Worm (Caenorhabditis elegans): ENCODE data around the gene bub-3.

bub-3 gene

ce11 chrII:13725793-13726192, at the start of gene bub-3, which contains the start of gene Y54G9A.7:
TSS of gene bub-3 (plus strand) at chrII:13726062.
TSS of gene Y54G9A.7 (minus strand) at chrII:13725799.
- TF ChIP-seq lin-38 (GFP tag; IDR thresholded peaks at IDR 0.05) (peak; percentile 67), unc-62 (GFP tag; optimal IDR thresholded peaks at IDR 0.05 in 1 of 2) (no peak), unc-62 (tag; optimal IDR thresholded peaks at IDR 0.05) (no peak), lsy-2 (tag; optimal IDR thresholded peaks at IDR 0.05) (peak in 1 of 2 experiments; percentile 31), unc-130 (GFP tag; optimal IDR thresholded peaks at IDR 0.05) (peak; percentile 25), nhr-111 (GFP tag; optimal IDR thresholded peaks at IDR 0.05) (no peak), nhr-76 (tag; optimal IDR thresholded peaks at IDR 0.05) (no peak), madf-9 (GFP tag; conservative IDR thresholded peaks at IDR 0.05) (no peak), mdt-29 (GFP tag; IDR thresholded peaks at IDR 0.05) (no peak), dpl-1 (GFP tag; optimal IDR thresholded peaks at IDR 0.05) (peak; percentile 52), aha-1 (tag) (peak; percentile 71), mes-2 (tag; optimal IDR thresholded peaks at IDR 0.05; ENCODE audit: poor library complexity, severe bottlenecking) (peak; percentile 53), dve-1 (tag; optimal IDR thresholded peaks at IDR 0.05; ENCODE audit: insufficient read depth) (no peak)

- TF ChIP-seq rbr-2 (tag; optimal IDR thresholded peaks at IDR 0.05) (no peak), aha-1 (tag) (peak; percentile 92)
These were observed 47.9 kb upstream of the bub-3 start for ce11 chrII:13677927-13678326.

- TF ChIP-seq nhr-42 (GFP tag; IDR thresholded peaks at IDR 0.05) (0 out of 2 replicates have a peak, but pooled peaks have one; percentile 28), snpc-1.2 (GFP tag; IDR thresholded peaks at IDR 0.05) (0 out of 2 replicates have a peak, but pooled peaks have one; percentile 24), unc-62 (GFP tag; optimal IDR thresholded peaks at IDR 0.05 in 1 of 2) (peak in 1 of 2 experiments; percentile 100), unc-62 (tag; optimal IDR thresholded peaks at IDR 0.05) (no peak), aha-1 (tag) (peak; percentile 96), mdt-29 (GFP tag; IDR thresholded peaks at IDR 0.05) (peak; percentile 60; the same call in 1 of the 2 replicates), set-16 (GFP tag; IDR thresholded peaks at IDR 0.05) (peak; percentile 22; the same call in 1 of the 2 replicates), lin-1 (GFP tag; IDR thresholded peaks at IDR 0.05) (no peak), ama-1 (optimal IDR thresholded peaks at IDR 0.05) (no peak), dmd-6 (GFP tag; IDR thresholded peaks at IDR 0.05) (peak; percentile 27), F37D6.2 (tag; optimal IDR thresholded peaks at IDR 0.05) (no peak), ZK337.2 (GFP tag; IDR thresholded peaks at IDR 0.05) (no peak), nhr-10 (tag; optimal IDR thresholded peaks at IDR 0.05) (peak; percentile 55), nhr-77 (tag; optimal IDR thresholded peaks at IDR 0.05) (peak; percentile 30), mxl-3 (GFP tag; optimal IDR thresholded peaks at IDR 0.05) (peak; percentile 37), nhr-25 (tag; optimal IDR thresholded peaks at IDR 0.05; ENCODE audit: borderline replicate concordance, insufficient read depth) (peak; percentile 56), nhr-48 (tag; optimal IDR thresholded peaks at IDR 0.05) (peak; percentile 66), nhr-28 (tag; optimal IDR thresholded peaks at IDR 0.05) (peak; percentile 54), spr-1 (tag; optimal IDR thresholded peaks at IDR 0.05) (no peak), hlh-30 (tag; optimal IDR thresholded peaks at IDR 0.05; ENCODE audit: insufficient read depth) (peak; percentile 5), ceh-28 (tag; optimal IDR thresholded peaks at IDR 0.05) (peak; percentile 12), mxl-2 (GFP tag; conservative IDR thresholded peaks at IDR 0.05) (0 out of 2 replicates have a peak, but pooled peaks have one; percentile 18), hlh-11 (tag; optimal IDR thresholded peaks at IDR 0.05) (peak; percentile 87), mdl-1 (tag; optimal IDR thresholded peaks at IDR 0.05) (peak in 1 of 2 experiments; percentile 55), ctbp-1 (GFP tag; IDR thresholded peaks at IDR 0.05) (no peak)
These were observed 47.2 kb upstream of the bub-3 start for ce11 chrII:13678555-13679119.

Data from whole organism, L4 larva.